Fruit fly (Drosophila melanogaster) Kc167 (cell line): Measurements from ENCODE around the gene fu.

Experiments used
- Myc ChIP-seq: fragments of >200 bp; optimal IDR thresholded peaks from 2 replicates; lab custom pipeline; 2017; ENCODE audit warnings: missing external identifiers
- Sin3A ChIP-seq: fragments of >200 bp; optimal IDR thresholded peaks from 2 replicates; lab custom pipeline; 2018; ENCODE audit warnings: missing external identifiers
- h ChIP-seq: fragments of >200 bp; optimal IDR thresholded peaks from 3 replicates; lab custom pipeline; 2018; ENCODE audit warnings: missing external identifiers
- insv ChIP-seq: fragments of >200 bp; optimal IDR thresholded peaks from 3 replicates; lab custom pipeline; 2018; ENCODE audit warnings: missing external identifiers
- psq ChIP-seq: fragments of >200 bp; optimal IDR thresholded peaks from 2 replicates; lab custom pipeline; 2017; ENCODE audit warnings: missing external identifiers
- ttk ChIP-seq: sonication (Bioruptor generic); optimal IDR thresholded peaks from 2 replicates; lab custom pipeline; 2017; ENCODE audit warnings: missing external identifiers

The fu gene

DNA sequence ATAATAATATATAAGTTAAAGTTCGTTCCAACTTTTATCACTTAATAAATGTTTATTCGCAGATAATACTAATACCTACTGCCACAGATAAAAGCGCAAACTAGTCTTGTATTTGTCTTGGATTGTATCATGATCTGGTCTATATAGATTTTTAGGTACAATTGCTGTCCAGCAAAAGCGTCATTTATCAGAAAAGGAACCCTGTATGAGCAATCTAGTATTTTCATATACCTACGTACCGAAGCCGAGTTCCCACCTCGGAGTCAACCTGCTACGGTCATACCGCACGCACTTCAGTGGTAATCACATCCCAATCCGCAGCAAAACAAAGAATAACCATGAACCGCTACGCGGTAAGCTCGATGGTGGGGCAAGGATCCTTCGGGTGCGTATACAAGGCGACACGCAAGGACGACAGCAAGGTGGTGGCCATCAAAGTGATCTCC lies at the start of gene fu:
TSS of gene fu (plus strand) at position 254 of the 446 bp plus-strand sequence.
- TF ChIP-seq ttk (no peak), Myc (lab: Kevin White, UChicago) (no peak)

DNA sequence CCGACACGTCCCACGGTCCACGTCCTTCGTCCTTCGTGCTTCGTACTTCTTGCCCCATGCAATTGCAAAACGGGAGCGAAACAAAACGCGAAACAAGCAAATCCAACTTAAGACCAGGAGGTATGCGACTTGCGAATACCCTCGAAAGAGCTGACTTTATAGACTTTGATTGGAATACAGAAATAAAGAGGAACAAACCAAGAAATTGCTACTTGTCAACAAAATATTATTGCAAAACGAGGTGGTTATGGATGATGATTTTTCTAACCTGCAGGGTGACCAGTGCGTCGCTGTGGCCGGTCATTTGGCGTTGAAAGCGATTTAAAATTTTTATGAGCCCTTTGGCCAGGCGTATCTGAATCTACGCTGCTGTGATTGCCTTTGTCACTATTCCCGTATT lies 44.1 kb upstream of the fu start:
- no peak for TF ChIP-seq Myc (lab: Kevin White, UChicago)

DNA sequence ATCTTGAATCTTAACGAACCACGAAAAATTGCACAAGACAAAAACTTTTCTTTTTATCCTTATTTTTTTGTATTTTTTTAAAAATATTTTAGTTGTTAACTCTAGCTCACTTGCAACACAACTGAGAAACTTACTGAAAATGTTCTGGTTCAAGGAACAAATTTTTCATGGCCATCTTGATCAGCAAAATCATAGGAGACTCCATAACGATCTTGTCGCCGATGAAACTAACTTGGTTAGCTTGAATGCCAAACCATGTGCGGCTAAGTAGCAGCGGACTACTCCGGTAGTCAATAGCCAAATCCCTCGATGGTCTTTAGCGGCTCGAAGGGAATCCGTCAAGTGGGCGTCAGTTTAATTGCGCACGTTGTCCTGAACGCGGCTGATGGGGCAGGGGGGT lies 40.1 kb upstream of the fu start, which contains the start of gene CG15040:
TSS of gene CG15040 (minus strand) at position 101 of the 400 bp plus-strand sequence.
- TF ChIP-seq h (lab: Kevin White, UChicago) (no peak), ttk (no peak), insv (lab: Kevin White, UChicago) (no peak), psq (no peak), Sin3A (lab: Kevin White, UChicago) (no peak), Myc (lab: Kevin White, UChicago) (no peak)

DNA sequence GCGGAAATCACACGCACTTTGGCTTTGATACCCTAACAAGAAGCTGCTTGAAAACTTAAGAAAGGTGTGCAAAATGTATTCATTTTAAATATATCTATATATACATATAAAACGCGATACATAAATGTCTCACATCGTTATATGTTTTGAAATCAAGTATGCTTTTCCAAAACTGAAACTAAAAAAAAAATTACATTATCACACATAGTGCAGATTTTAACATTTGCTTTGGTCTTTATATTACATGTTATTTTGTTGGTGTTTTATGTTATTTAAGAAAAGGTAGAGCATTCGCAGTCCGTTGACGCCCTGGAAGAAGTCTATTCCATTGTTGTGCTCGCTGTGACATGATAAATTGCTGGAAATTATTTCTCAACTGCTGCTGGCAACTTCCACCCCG lies 39.4 kb upstream of the fu start:
- TF ChIP-seq h (lab: Kevin White, UChicago), result no peak

- TF ChIP-seq Sin3A (lab: Kevin White, UChicago), result no peak
- TF ChIP-seq Myc (lab: Kevin White, UChicago), result no peak
- TF ChIP-seq ttk, result no peak
- TF ChIP-seq insv (lab: Kevin White, UChicago), result no peak
These were observed 35.8 kb upstream of the fu start for dm6 chrX:18621649-18622346.

- TF ChIP-seq Sin3A (lab: Kevin White, UChicago) (no peak), psq (no peak), ttk (no peak), insv (lab: Kevin White, UChicago) (no peak), Myc (lab: Kevin White, UChicago) (no peak), h (lab: Kevin White, UChicago) (no peak)
These were observed 30.6 kb upstream of the fu start for dm6 chrX:18627002-18627401.

DNA sequence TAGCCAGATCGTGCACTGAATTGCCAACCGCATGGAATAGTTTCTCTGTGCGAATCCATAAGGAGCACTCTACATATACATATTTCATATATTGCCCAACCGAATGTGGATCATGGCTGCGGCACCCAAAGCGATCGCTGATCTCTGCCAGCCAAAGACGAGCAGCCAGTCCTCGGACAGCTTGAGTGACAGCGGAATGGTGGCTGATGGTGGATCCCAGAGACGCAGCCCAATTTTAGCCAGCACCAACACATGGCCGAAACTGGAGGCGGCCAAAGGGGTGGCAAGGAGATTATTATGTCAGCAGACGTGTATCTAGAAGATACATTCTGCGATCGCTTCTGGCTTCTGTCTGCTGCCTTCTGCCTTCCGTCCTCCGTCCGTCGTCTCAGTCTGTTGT lies 26.6 kb upstream of the fu start:
- TF ChIP-seq ttk (no peak), h (lab: Kevin White, UChicago) (no peak), psq (no peak), Sin3A (lab: Kevin White, UChicago) (no peak), Myc (lab: Kevin White, UChicago) (no peak), insv (lab: Kevin White, UChicago) (no peak)

DNA sequence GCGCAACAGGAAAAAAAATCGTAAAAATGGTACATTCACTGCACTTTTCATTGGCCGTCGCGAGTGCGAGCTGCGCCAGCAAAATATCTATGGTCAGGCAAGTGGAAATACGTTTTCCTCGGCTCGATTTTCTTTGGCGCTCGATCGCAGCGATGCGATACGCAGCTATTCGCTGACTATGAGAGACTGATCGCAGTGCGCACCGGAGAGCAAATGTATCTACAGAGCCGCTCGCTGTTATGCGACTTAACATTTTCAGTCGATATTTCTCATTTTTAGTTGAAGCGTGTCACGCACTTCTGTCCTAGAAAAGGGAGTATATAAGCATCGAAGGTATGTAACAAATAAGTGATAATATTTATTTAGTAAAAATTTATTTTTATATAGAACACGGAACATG lies 22.8 kb upstream of the fu start, which contains the start of gene wgn:
TSS of gene wgn (minus strand) at position 193 of the 400 bp plus-strand sequence.
- TF ChIP-seq psq, result no peak
- no peak for TF ChIP-seq ttk
- TF ChIP-seq Myc (lab: Kevin White, UChicago), result no peak
- TF ChIP-seq insv (lab: Kevin White, UChicago), result no peak
- no peak for TF ChIP-seq h (lab: Kevin White, UChicago)
- TF ChIP-seq Sin3A (lab: Kevin White, UChicago), result no peak

- TF ChIP-seq Myc (lab: Kevin White, UChicago) (no peak), insv (lab: Kevin White, UChicago) (no peak), Sin3A (lab: Kevin White, UChicago) (no peak), h (lab: Kevin White, UChicago) (no peak), psq (no peak), ttk (no peak)
These were observed 22.4 kb upstream of the fu start for dm6 chrX:18635118-18635552.

DNA sequence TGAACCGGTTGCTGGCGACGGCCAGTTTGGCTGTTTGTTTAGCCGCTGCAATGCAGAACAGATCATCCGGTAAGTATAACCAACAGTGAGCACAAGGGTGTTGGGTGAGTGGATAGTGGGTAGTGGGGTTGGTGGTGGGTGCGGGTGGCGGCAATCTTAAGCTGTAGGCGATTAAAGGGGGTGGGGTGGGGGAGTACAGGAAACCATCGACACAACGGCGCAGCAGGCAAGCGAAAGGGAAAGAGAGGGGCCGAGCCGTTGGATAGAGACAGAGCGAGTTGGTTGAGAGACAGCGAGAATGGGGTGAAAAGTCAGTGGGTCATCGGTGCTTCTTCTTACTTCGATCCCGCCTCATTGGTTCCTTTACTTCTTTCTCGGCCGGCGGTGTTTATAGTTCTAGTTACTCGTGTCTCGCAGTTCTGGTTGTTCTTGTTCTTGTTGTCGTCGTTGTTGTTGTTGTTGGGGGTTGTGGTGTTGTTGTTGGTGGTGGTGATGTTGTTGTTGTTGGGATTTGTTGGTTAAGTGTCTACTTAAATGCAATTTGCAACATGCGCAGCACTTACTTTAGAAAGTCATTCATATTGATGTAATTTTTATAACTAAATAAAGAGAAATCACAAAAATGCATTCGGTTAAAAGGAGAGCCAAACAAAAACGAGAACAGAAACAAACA lies 21.1 kb upstream of the fu start:
- TF ChIP-seq psq (no peak), insv (lab: Kevin White, UChicago) (no peak), h (lab: Kevin White, UChicago) (no peak), ttk (no peak), Myc (lab: Kevin White, UChicago) (no peak), Sin3A (lab: Kevin White, UChicago) (no peak)

- TF ChIP-seq ttk, result no peak
- no peak for TF ChIP-seq Myc (lab: Kevin White, UChicago)
- TF ChIP-seq Sin3A (lab: Kevin White, UChicago), result no peak
- TF ChIP-seq insv (lab: Kevin White, UChicago), result no peak
- no peak for TF ChIP-seq psq
- no peak for TF ChIP-seq h (lab: Kevin White, UChicago)
These were observed 14.4 kb upstream of the fu start for dm6 chrX:18643057-18643656.

DNA sequence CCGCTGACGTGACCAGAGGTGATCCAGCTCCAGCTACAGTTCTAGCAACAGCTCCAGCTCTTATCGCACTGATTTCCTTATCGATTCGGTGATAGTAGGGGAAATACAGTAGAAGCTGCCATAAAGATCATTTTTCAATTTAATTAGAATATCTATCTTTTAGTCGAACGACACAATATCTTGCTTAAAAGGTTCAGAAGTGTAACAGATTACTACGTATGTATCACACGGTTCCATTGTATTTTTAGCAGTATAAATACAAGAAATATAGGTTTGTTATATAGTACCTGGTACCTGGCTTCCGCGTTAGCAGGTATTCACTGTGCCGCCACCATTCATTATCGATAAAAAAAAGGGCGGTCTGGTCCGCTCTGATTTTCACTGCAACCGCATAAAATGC lies 12.7 kb upstream of the fu start:
- no peak for TF ChIP-seq h (lab: Kevin White, UChicago)
- no peak for TF ChIP-seq insv (lab: Kevin White, UChicago)
- no peak for TF ChIP-seq Sin3A (lab: Kevin White, UChicago)
- no peak for TF ChIP-seq Myc (lab: Kevin White, UChicago)
